Worm (Caenorhabditis elegans) whole organism, L4 larva: ENCODE data around the gene Y42G9A.3.

ENCODE experiments used
- F44E2.7 ChIP-seq: fragments of 200-800 bp; sonication (Bioruptor generic); IDR thresholded peaks from 2 replicates; pipeline ENCODE4 v2.1.2; 2022; ENCODE audit warnings: missing genetic modification characterization, missing compliant biosample characterization
- dmd-6 ChIP-seq: fragments of 200-800 bp; sonication (Bioruptor generic); IDR thresholded peaks from 2 replicates; pipeline ENCODE4 v1.3.6; 2022; ENCODE audit warnings: missing genetic modification reagents, missing genetic modification characterization, missing compliant biosample characterization
- fos-1 ChIP-seq: fragments of 150-350 bp; optimal IDR thresholded peaks from 2 replicates; lab custom pipeline; 2014; ENCODE audit warnings: missing biosample characterization, missing genetic modification characterization
- lin-13 ChIP-seq: fragments of 150-350 bp; optimal IDR thresholded peaks from 2 replicates; lab custom pipeline; 2014; ENCODE audit warnings: missing biosample characterization, missing genetic modification reagents, missing genetic modification characterization
- lsy-2 ChIP-seq, 2 experiments: fragments of 150-350 bp in 1 of 2; sonication (generic microtip) in 1 of 2; optimal IDR thresholded peaks; 2 replicates each; lab custom pipeline; 2014 to 2017; ENCODE audit warnings: missing biosample characterization in 2 of 2, missing genetic modification characterization in 2 of 2
- mxl-3 ChIP-seq: fragments of 200-800 bp; sonication (Bioruptor generic); optimal IDR thresholded peaks from 2 replicates; lab custom pipeline; 2018; ENCODE audit warnings: mild to moderate bottlenecking, missing genetic modification characterization, missing compliant biosample characterization
- nhr-237 ChIP-seq: sonication (generic microtip); optimal IDR thresholded peaks from 2 replicates; lab custom pipeline; 2017; ENCODE audit warnings: missing biosample characterization, missing genetic modification characterization
- nhr-77 ChIP-seq: fragments of 150-350 bp; optimal IDR thresholded peaks from 2 replicates; lab custom pipeline; 2014; ENCODE audit warnings: missing biosample characterization, missing genetic modification characterization
- unc-62 ChIP-seq, 3 experiments: fragments of 150-350 bp in 1 of 3; sonication (generic microtip); optimal IDR thresholded peaks in 2 of 3; peaks in 1 of 3; 1 replicate in 1 of 3; 2 replicates in 2 of 3; lab custom pipeline; 2014 to 2017; ENCODE audit warnings: missing biosample characterization in 3 of 3, missing genetic modification characterization in 3 of 3, missing genetic modification reagents in 3 of 3, missing genotype in 1 of 3
- ztf-7 ChIP-seq: fragments of 150-350 bp; optimal IDR thresholded peaks from 2 replicates; lab custom pipeline; 2014; ENCODE audit warnings: missing biosample characterization, missing genetic modification characterization

DNA sequence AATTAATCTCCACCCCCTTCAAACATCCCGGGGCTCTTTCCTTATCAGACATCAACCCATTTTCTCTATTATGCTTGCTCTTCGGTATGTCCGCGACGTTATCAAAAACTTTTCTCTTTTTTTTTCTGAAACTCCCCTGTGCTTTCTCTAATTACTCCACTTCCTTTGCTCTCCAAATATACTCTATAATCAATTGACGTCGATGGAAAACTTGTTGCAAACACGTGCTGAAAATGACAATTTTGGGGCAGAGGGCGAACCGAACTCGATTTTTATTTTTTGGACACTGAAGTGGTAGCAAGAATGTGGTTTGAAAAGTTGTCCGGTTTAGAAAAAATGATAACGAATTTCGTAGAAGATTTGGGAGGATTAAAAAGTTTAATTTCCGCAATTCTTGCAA, 33.0 kb downstream of the Y42G9A.3 start:
- TF ChIP-seq lsy-2 (tag; optimal IDR thresholded peaks at IDR 0.05; lab: Kevin White, UChicago) (no peak), mxl-3 (GFP tag; lab: Kevin White, UChicago) (peak; percentile 77), nhr-237 (tag; lab: Kevin White, UChicago) (no peak), nhr-77 (tag; lab: Kevin White, UChicago) (peak; percentile 82), lin-13 (GFP tag; lab: Kevin White, UChicago) (no peak), dmd-6 (GFP tag; lab: Robert Waterston, UW) (peak; percentile 94), ztf-7 (tag; lab: Kevin White, UChicago) (no peak), fos-1 (tag; lab: Kevin White, UChicago) (peak; percentile 50), F44E2.7 (no peak), unc-62 (GFP tag; optimal IDR thresholded peaks at IDR 0.05 in 1 of 2; lab: Kevin White, UChicago) (peak in 1 of 2 experiments; percentile 37), unc-62 (tag; optimal IDR thresholded peaks at IDR 0.05; lab: Kevin White, UChicago) (no peak)
